Worm (Caenorhabditis elegans) whole organism, L4 larva: ENCODE data around the gene C44C10.9.

ENCODE experiments used
- D1046.2 ChIP-seq: fragments of 200-800 bp; sonication (Bioruptor generic); IDR thresholded peaks from 2 replicates; pipeline ENCODE4 v1.3.6; 2022; ENCODE audit warnings: missing genetic modification characterization, missing compliant biosample characterization
- F26F4.8 ChIP-seq: fragments of 200-800 bp; sonication (Bioruptor generic); conservative IDR thresholded peaks from 2 replicates; pipeline ENCODE4 v1.3.6; 2022; ENCODE audit warnings: missing genetic modification characterization, missing compliant biosample characterization
- F44E2.7 ChIP-seq: fragments of 200-800 bp; sonication (Bioruptor generic); IDR thresholded peaks from 2 replicates; pipeline ENCODE4 v2.1.2; 2022; ENCODE audit warnings: missing genetic modification characterization, missing compliant biosample characterization
- F49E8.2 ChIP-seq: sonication (generic microtip); optimal IDR thresholded peaks from 2 replicates; lab custom pipeline; 2016; ENCODE audit warnings: missing compliant biosample characterization, mild to moderate bottlenecking, missing genetic modification characterization, borderline replicate concordance
- ZK337.2 ChIP-seq: fragments of 200-800 bp; sonication (Bioruptor generic); IDR thresholded peaks from 2 replicates; pipeline ENCODE4 v1.3.6; 2022; ENCODE audit warnings: missing genetic modification reagents, missing genetic modification characterization, missing compliant biosample characterization
- ZK546.5 ChIP-seq, 2 experiments: sonication (generic microtip); optimal IDR thresholded peaks; 2 replicates each; lab custom pipeline; 2017; ENCODE audit warnings: missing biosample characterization in 2 of 2, missing genetic modification characterization in 2 of 2
- aha-1 ChIP-seq: fragments of 150-350 bp; peaks from one replicate; lab custom pipeline; 2014; ENCODE audit warnings: missing biosample characterization, missing genetic modification characterization
- arid-1 ChIP-seq: fragments of 200-800 bp; sonication (Bioruptor generic); conservative IDR thresholded peaks from 2 replicates; pipeline ENCODE4 v1.3.6; 2022; ENCODE audit warnings: missing genetic modification reagents, missing genetic modification characterization, missing compliant biosample characterization
- attf-4 ChIP-seq: sonication (generic microtip); optimal IDR thresholded peaks from 3 replicates; lab custom pipeline; 2017; ENCODE audit warnings: missing biosample characterization, missing genetic modification characterization
- ceh-20 ChIP-seq: fragments of 200-800 bp; sonication (Bioruptor generic); IDR thresholded peaks from 2 replicates; pipeline ENCODE4 v1.3.6; 2022; ENCODE audit warnings: missing genetic modification reagents, missing genetic modification characterization, missing compliant biosample characterization
- ceh-28 ChIP-seq: fragments of 150-350 bp; optimal IDR thresholded peaks from 2 replicates; lab custom pipeline; 2014; ENCODE audit warnings: missing biosample characterization, missing genetic modification reagents, missing genetic modification characterization
- ceh-62 ChIP-seq: sonication (generic microtip); optimal IDR thresholded peaks from 2 replicates; lab custom pipeline; 2017; ENCODE audit warnings: missing biosample characterization, missing genetic modification characterization
- cey-2 ChIP-seq: sonication (generic microtip); optimal IDR thresholded peaks from 3 replicates; lab custom pipeline; 2017; ENCODE audit warnings: missing genetic modification characterization, mild to moderate bottlenecking, missing compliant biosample characterization, antibody characterized with exemption, borderline replicate concordance; ENCODE audit not compliant: insufficient read depth
- daf-16 ChIP-seq, 3 experiments: sonication (generic microtip); optimal IDR thresholded peaks; 2 replicates each; lab custom pipeline; 2016 to 2017; ENCODE audit warnings: missing genetic modification characterization in 3 of 3, missing genetic modification reagents in 3 of 3, mild to moderate bottlenecking in 2 of 3, missing compliant biosample characterization in 2 of 3, missing biosample characterization in 1 of 3, moderate library complexity in 1 of 3
- daf-8 ChIP-seq: fragments of 200-800 bp; sonication (Bioruptor generic); IDR thresholded peaks from 2 replicates; pipeline ENCODE4 v1.3.6; 2022; ENCODE audit warnings: missing genetic modification characterization, missing compliant biosample characterization
- dmd-8 ChIP-seq: fragments of 200-800 bp; sonication (Bioruptor generic); IDR thresholded peaks from 2 replicates; pipeline ENCODE4 v1.3.6; 2022; ENCODE audit warnings: missing genetic modification characterization, missing compliant biosample characterization
- dpl-1 ChIP-seq: fragments of 150-350 bp; optimal IDR thresholded peaks from 2 replicates; lab custom pipeline; 2014; ENCODE audit warnings: missing biosample characterization, missing genetic modification reagents, missing genetic modification characterization
- fos-1 ChIP-seq: fragments of 150-350 bp; optimal IDR thresholded peaks from 2 replicates; lab custom pipeline; 2014; ENCODE audit warnings: missing biosample characterization, missing genetic modification characterization
- hlh-11 ChIP-seq: fragments of 200-800 bp; sonication (Bioruptor generic); optimal IDR thresholded peaks from 2 replicates; lab custom pipeline; 2018; ENCODE audit warnings: mild to moderate bottlenecking, missing genetic modification characterization, missing compliant biosample characterization
- hlh-30 ChIP-seq: sonication (generic microtip); optimal IDR thresholded peaks from 2 replicates; lab custom pipeline; 2017; ENCODE audit warnings: antibody characterized with exemption, mild to moderate bottlenecking, missing genetic modification characterization, missing compliant biosample characterization; ENCODE audit not compliant: insufficient read depth
- hmg-1.1 ChIP-seq: fragments of 200-800 bp; sonication (Bioruptor generic); IDR thresholded peaks from 2 replicates; pipeline ENCODE4 v1.3.6; 2022; ENCODE audit warnings: missing genetic modification reagents, missing genetic modification characterization, missing compliant biosample characterization
- jun-1 ChIP-seq: fragments of 150-350 bp; optimal IDR thresholded peaks from 2 replicates; lab custom pipeline; 2014; ENCODE audit warnings: missing biosample characterization, missing genetic modification reagents, missing genetic modification characterization
- lin-38 ChIP-seq: fragments of 200-800 bp; sonication (Bioruptor generic); IDR thresholded peaks from 2 replicates; pipeline ENCODE4 v1.3.6; 2022; ENCODE audit warnings: missing genetic modification reagents, missing genetic modification characterization, missing compliant biosample characterization
- lir-3 ChIP-seq: sonication (generic microtip); optimal IDR thresholded peaks from 2 replicates; lab custom pipeline; 2016; ENCODE audit warnings: mild to moderate bottlenecking, missing genetic modification characterization, missing compliant biosample characterization
- mdl-1 ChIP-seq, 2 experiments: fragments of 150-350 bp in 1 of 2; sonication (generic microtip) in 1 of 2; optimal IDR thresholded peaks; 2 replicates each; lab custom pipeline; 2014 to 2017; ENCODE audit warnings: missing biosample characterization in 2 of 2, missing genetic modification characterization in 2 of 2
- mep-1 ChIP-seq: fragments of 150-350 bp; sonication (generic microtip); optimal IDR thresholded peaks from 3 replicates; lab custom pipeline; 2014; ENCODE audit warnings: missing biosample characterization, missing genetic modification characterization
- mxl-2 ChIP-seq: fragments of 200-800 bp; sonication (Bioruptor generic); conservative IDR thresholded peaks from 2 replicates; pipeline ENCODE4 v1.3.6; 2022; ENCODE audit warnings: missing genetic modification reagents, missing genetic modification characterization, missing compliant biosample characterization
- mxl-3 ChIP-seq: fragments of 200-800 bp; sonication (Bioruptor generic); optimal IDR thresholded peaks from 2 replicates; lab custom pipeline; 2018; ENCODE audit warnings: mild to moderate bottlenecking, missing genetic modification characterization, missing compliant biosample characterization
- nhr-10 ChIP-seq: fragments of 150-350 bp; optimal IDR thresholded peaks from 2 replicates; lab custom pipeline; 2014; ENCODE audit warnings: missing biosample characterization, missing genetic modification characterization
- nhr-102 ChIP-seq: sonication (generic microtip); optimal IDR thresholded peaks from 2 replicates; lab custom pipeline; 2016; ENCODE audit warnings: mild to moderate bottlenecking, missing genetic modification characterization, moderate library complexity, missing compliant biosample characterization
- nhr-11 ChIP-seq: fragments of 150-350 bp; optimal IDR thresholded peaks from 2 replicates; lab custom pipeline; 2014; ENCODE audit warnings: missing biosample characterization, missing genetic modification characterization
- nhr-237 ChIP-seq: sonication (generic microtip); optimal IDR thresholded peaks from 2 replicates; lab custom pipeline; 2017; ENCODE audit warnings: missing biosample characterization, missing genetic modification characterization
- nhr-28 ChIP-seq: fragments of 150-350 bp; optimal IDR thresholded peaks from 2 replicates; lab custom pipeline; 2014; ENCODE audit warnings: missing biosample characterization, missing genetic modification characterization
- nhr-42 ChIP-seq: fragments of 200-800 bp; sonication (Bioruptor generic); IDR thresholded peaks from 2 replicates; pipeline ENCODE4 v1.3.6; 2022; ENCODE audit warnings: missing genetic modification characterization, missing compliant biosample characterization
- nhr-48 ChIP-seq: sonication (generic microtip); optimal IDR thresholded peaks from 2 replicates; lab custom pipeline; 2016; ENCODE audit warnings: mild to moderate bottlenecking, missing genetic modification characterization, missing compliant biosample characterization
- nhr-6 ChIP-seq: fragments of 150-350 bp; optimal IDR thresholded peaks from 2 replicates; lab custom pipeline; 2014; ENCODE audit warnings: missing biosample characterization, missing genetic modification characterization
- nhr-77 ChIP-seq: fragments of 150-350 bp; optimal IDR thresholded peaks from 2 replicates; lab custom pipeline; 2014; ENCODE audit warnings: missing biosample characterization, missing genetic modification characterization
- pha-4 ChIP-seq, 2 experiments: fragments of 150-350 bp in 1 of 2; fragments of 200-800 bp in 1 of 2; sonication (Bioruptor generic) in 1 of 2; IDR thresholded peaks in 1 of 2; optimal IDR thresholded peaks in 1 of 2; 2 replicates each; pipeline versions ENCODE4 v1.3.6 to Lab custom; 2014 to 2022; ENCODE audit warnings: missing genetic modification characterization in 2 of 2, missing genetic modification reagents in 2 of 2, missing biosample characterization in 1 of 2, missing compliant biosample characterization in 1 of 2
- php-3 ChIP-seq: fragments of 200-800 bp; sonication (Bioruptor generic); IDR thresholded peaks from 2 replicates; pipeline ENCODE4 v1.3.6; 2022; ENCODE audit warnings: missing genetic modification reagents, missing genetic modification characterization, missing compliant biosample characterization
- pqm-1 ChIP-seq: sonication (generic microtip); optimal IDR thresholded peaks from 2 replicates; lab custom pipeline; 2017; ENCODE audit warnings: missing biosample characterization, missing genetic modification characterization
- rbr-2 ChIP-seq: sonication (generic microtip); optimal IDR thresholded peaks from 2 replicates; lab custom pipeline; 2016; ENCODE audit warnings: missing genotype, missing genetic modification characterization, missing compliant biosample characterization
- sdz-12 ChIP-seq: fragments of 200-800 bp; sonication (Bioruptor generic); optimal IDR thresholded peaks from 2 replicates; lab custom pipeline; 2018; ENCODE audit warnings: mild to moderate bottlenecking, missing genetic modification characterization, missing compliant biosample characterization
- set-16 ChIP-seq: fragments of 200-800 bp; sonication (Bioruptor generic); IDR thresholded peaks from 2 replicates; pipeline ENCODE4 v1.3.6; 2022; ENCODE audit warnings: missing genetic modification reagents, missing genetic modification characterization, missing compliant biosample characterization
- skn-1 ChIP-seq: fragments of 150-350 bp; optimal IDR thresholded peaks from 2 replicates; lab custom pipeline; 2014; ENCODE audit warnings: missing biosample characterization, missing genetic modification characterization
- snpc-4 ChIP-seq: fragments of 150-350 bp; optimal IDR thresholded peaks from 2 replicates; lab custom pipeline; 2014; ENCODE audit warnings: missing biosample characterization, missing genetic modification characterization
- spr-1 ChIP-seq: sonication (generic microtip); optimal IDR thresholded peaks from 2 replicates; lab custom pipeline; 2016; ENCODE audit warnings: mild to moderate bottlenecking, missing genetic modification characterization, missing compliant biosample characterization
- tag-97 ChIP-seq: fragments of 200-800 bp; sonication (Bioruptor generic); IDR thresholded peaks from 2 replicates; pipeline ENCODE4 v1.3.6; 2022; ENCODE audit warnings: missing genetic modification characterization, missing compliant biosample characterization
- vab-7 ChIP-seq: fragments of 200-800 bp; sonication (Bioruptor generic); IDR thresholded peaks from 2 replicates; pipeline ENCODE4 v1.3.6; 2022; ENCODE audit warnings: missing genetic modification reagents, missing genetic modification characterization, missing compliant biosample characterization
- zag-1 ChIP-seq: fragments of 150-350 bp; optimal IDR thresholded peaks from 2 replicates; lab custom pipeline; 2014; ENCODE audit warnings: missing biosample characterization, missing genetic modification characterization
- zfp-2 ChIP-seq: sonication (generic microtip); optimal IDR thresholded peaks from 2 replicates; lab custom pipeline; 2016; ENCODE audit warnings: mild to moderate bottlenecking, missing genetic modification characterization, missing compliant biosample characterization
- ztf-11 ChIP-seq: fragments of 150-350 bp; optimal IDR thresholded peaks from 2 replicates; lab custom pipeline; 2014; ENCODE audit warnings: missing biosample characterization, missing genetic modification characterization
- ztf-7 ChIP-seq: fragments of 150-350 bp; optimal IDR thresholded peaks from 2 replicates; lab custom pipeline; 2014; ENCODE audit warnings: missing biosample characterization, missing genetic modification characterization

C44C10.9 gene

ce11 chrX:11727761-11728160, 11.4 kb upstream of the C44C10.9 start, which contains the start of the genes gst-42 and D1053.2:
Gene gst-42, minus strand, starts transcription at chrX:11727936.
Gene D1053.2, plus strand, starts transcription at chrX:11728151.
- TF ChIP-seq F44E2.7 (GFP tag; lab: Robert Waterston, UW) (no peak), lin-38 (GFP tag; lab: Robert Waterston, UW) (no peak), nhr-102 (tag; lab: Kevin White, UChicago) (peak; percentile 78), hmg-1.1 (GFP tag; lab: Robert Waterston, UW) (no peak), jun-1 (tag; lab: Kevin White, UChicago) (no peak), F49E8.2 (tag; lab: Kevin White, UChicago) (no peak), spr-1 (tag; lab: Kevin White, UChicago) (no peak), daf-8 (GFP tag; lab: Robert Waterston, UW) (no peak), sdz-12 (GFP tag; lab: Kevin White, UChicago) (no peak), D1046.2 (GFP tag; lab: Robert Waterston, UW) (no peak), nhr-11 (tag; lab: Kevin White, UChicago) (no peak), zfp-2 (tag; lab: Kevin White, UChicago) (no peak), ZK546.5 (tag; optimal IDR thresholded peaks at IDR 0.05; lab: Kevin White, UChicago) (no peak), set-16 (no peak), hlh-11 (tag; lab: Kevin White, UChicago) (peak; percentile 93), nhr-77 (peak; percentile 86), attf-4 (no peak), ZK337.2 (GFP tag; lab: Robert Waterston, UW) (no peak), lir-3 (no peak), ztf-11 (no peak), pqm-1 (peak; percentile 89), nhr-6 (tag; lab: Kevin White, UChicago) (peak; percentile 56), nhr-28 (peak; percentile 96), ceh-28 (no peak), nhr-10 (tag; lab: Kevin White, UChicago) (peak; percentile 62), mep-1 (tag; lab: Kevin White, UChicago) (peak; percentile 54), daf-16 (GFP tag; optimal IDR thresholded peaks at IDR 0.05; lab: Kevin White, UChicago) (peak in 1 of 2 experiments; percentile 9), daf-16 (tag; optimal IDR thresholded peaks at IDR 0.05; lab: Kevin White, UChicago) (peak; percentile 99), pha-4 (GFP tag; IDR thresholded peaks at IDR 0.05; lab: Robert Waterston, UW) (no peak), pha-4 (tag; optimal IDR thresholded peaks at IDR 0.05; lab: Kevin White, UChicago) (peak; percentile 3), skn-1 (tag; lab: Kevin White, UChicago) (no peak), php-3 (peak; percentile 77), nhr-42 (no peak), aha-1 (tag; lab: Kevin White, UChicago) (no peak), vab-7 (GFP tag; lab: Robert Waterston, UW) (no peak), mxl-2 (GFP tag; lab: Robert Waterston, UW) (no peak), dpl-1 (GFP tag; lab: Kevin White, UChicago) (no peak), mxl-3 (peak; percentile 99), arid-1 (GFP tag; lab: Robert Waterston, UW) (no peak), snpc-4 (tag; lab: Kevin White, UChicago) (no peak), ceh-62 (tag; lab: Kevin White, UChicago) (no peak), tag-97 (no peak), fos-1 (tag; lab: Kevin White, UChicago) (no peak), dmd-8 (no peak), ztf-7 (tag; lab: Kevin White, UChicago) (peak; percentile 33), ceh-20 (no peak), F26F4.8 (GFP tag; lab: Robert Waterston, UW) (no peak), zag-1 (tag; lab: Kevin White, UChicago) (no peak), rbr-2 (tag; lab: Kevin White, UChicago) (no peak), hlh-30 (peak; percentile 86), cey-2 (tag; lab: Kevin White, UChicago) (peak; percentile 54), nhr-237 (tag; lab: Kevin White, UChicago) (no peak), mdl-1 (tag; optimal IDR thresholded peaks at IDR 0.05; lab: Kevin White, UChicago) (peak; percentile 64 to 95), nhr-48 (peak; percentile 66)
